Fruit fly (Drosophila melanogaster) whole organism, embryonic: Measurements from ENCODE around the gene meigo.

Experiments
- B-H1 ChIP-seq: fragments of 200-800 bp; sonication (Bioruptor generic); IDR thresholded peaks from 3 replicates; pipeline ENCODE4 v1.3.6; 2022; ENCODE audit warnings: missing biosample characterization, missing genetic modification characterization
- Bdp1 ChIP-seq: fragments of 200-800 bp; sonication (Bioruptor generic); optimal IDR thresholded peaks from 3 replicates; lab custom pipeline; 2016; ENCODE audit warnings: missing biosample characterization, missing genetic modification characterization
- Bgb ChIP-seq: fragments of 200-800 bp; sonication (Bioruptor generic); IDR thresholded peaks from 2 replicates; pipeline ENCODE4 v1.3.6; 2022; ENCODE audit warnings: missing biosample characterization, missing genetic modification characterization; ENCODE audit not compliant: partially characterized antibody
- CG10209 ChIP-seq: fragments of 200-800 bp; sonication (Bioruptor generic); optimal IDR thresholded peaks from 3 replicates; lab custom pipeline; 2017; ENCODE audit warnings: missing biosample characterization, mild to moderate bottlenecking, missing genetic modification characterization, missing genetic modification reagents
- CG10431 ChIP-seq: fragments of 200-800 bp; sonication (Bioruptor generic); optimal IDR thresholded peaks from 3 replicates; lab custom pipeline; 2018; ENCODE audit warnings: missing biosample characterization, mild to moderate bottlenecking, missing genetic modification characterization
- CG10959 ChIP-seq: fragments of 200-800 bp; sonication (Bioruptor generic); IDR thresholded peaks from 2 replicates; pipeline ENCODE4 v1.3.6; 2022; ENCODE audit warnings: missing biosample characterization, missing genetic modification characterization
- CG11247 ChIP-seq: fragments of 200-800 bp; sonication (Bioruptor generic); IDR thresholded peaks from 2 replicates; pipeline ENCODE4 v1.3.6; 2022; ENCODE audit warnings: missing biosample characterization, missing genetic modification characterization
- CG11560 ChIP-seq: fragments of 200-800 bp; sonication (Bioruptor generic); IDR thresholded peaks from 3 replicates; pipeline ENCODE4 v1.3.6; 2022; ENCODE audit warnings: missing biosample characterization, missing genetic modification characterization
- CG12104 ChIP-seq: fragments of 200-800 bp; sonication (Bioruptor generic); optimal IDR thresholded peaks from 3 replicates; lab custom pipeline; 2016; ENCODE audit warnings: missing biosample characterization, missing genetic modification characterization
- CG13424 ChIP-seq: fragments of 200-800 bp; sonication (Bioruptor generic); optimal IDR thresholded peaks from 2 replicates; lab custom pipeline; 2019; ENCODE audit warnings: missing biosample characterization, mild to moderate bottlenecking, missing genetic modification characterization, moderate library complexity
- CG13894 ChIP-seq: fragments of 200-800 bp; sonication (Bioruptor generic); optimal IDR thresholded peaks from 3 replicates; lab custom pipeline; 2018; ENCODE audit warnings: missing biosample characterization, mild to moderate bottlenecking, missing genetic modification characterization, moderate library complexity
- CG17568 ChIP-seq: fragments of 200-800 bp; sonication (Bioruptor generic); optimal IDR thresholded peaks from 2 replicates; lab custom pipeline; 2018; ENCODE audit warnings: missing biosample characterization, mild to moderate bottlenecking, missing genetic modification characterization, moderate library complexity
- CG18476 ChIP-seq: fragments of 200-800 bp; sonication (Bioruptor generic); optimal IDR thresholded peaks from 2 replicates; lab custom pipeline; 2016; ENCODE audit warnings: missing biosample characterization, mild to moderate bottlenecking, missing genetic modification characterization
- CG2199 ChIP-seq: fragments of 200-800 bp; sonication (Bioruptor generic); IDR thresholded peaks from 3 replicates; pipeline ENCODE4 v1.3.6; 2022; ENCODE audit warnings: missing biosample characterization, missing genetic modification characterization
- CG3065 ChIP-seq: fragments of 200-800 bp; sonication (Bioruptor generic); optimal IDR thresholded peaks from 2 replicates; lab custom pipeline; 2016; ENCODE audit warnings: missing biosample characterization, missing genetic modification characterization
- CG32772 ChIP-seq: fragments of 200-800 bp; sonication (Bioruptor generic); IDR thresholded peaks from 2 replicates; pipeline ENCODE4 v1.3.6; 2022; ENCODE audit warnings: missing biosample characterization, missing genetic modification characterization
- CG34422 ChIP-seq: fragments of 200-800 bp; sonication (Bioruptor generic); IDR thresholded peaks from 3 replicates; pipeline ENCODE4 v1.3.6; 2022; ENCODE audit warnings: missing biosample characterization, missing genetic modification characterization
- CG42726 ChIP-seq: fragments of 200-800 bp; sonication (Bioruptor generic); IDR thresholded peaks from 2 replicates; pipeline ENCODE4 v1.3.6; 2022; ENCODE audit warnings: missing biosample characterization, missing genetic modification characterization; ENCODE audit not compliant: partially characterized antibody
- CG4282 ChIP-seq: fragments of 200-800 bp; sonication (Bioruptor generic); optimal IDR thresholded peaks from 2 replicates; lab custom pipeline; 2016; ENCODE audit warnings: missing biosample characterization, missing genetic modification characterization
- CG43689 ChIP-seq: fragments of 200-800 bp; sonication (Bioruptor generic); IDR thresholded peaks from 2 replicates; pipeline ENCODE4 v1.3.6; 2022; ENCODE audit warnings: missing biosample characterization, missing genetic modification characterization
- CG4730 ChIP-seq: fragments of 200-800 bp; sonication (Bioruptor generic); IDR thresholded peaks from 2 replicates; pipeline ENCODE4 v1.3.6; 2022; ENCODE audit warnings: missing biosample characterization, missing genetic modification characterization
- CG5180 ChIP-seq: fragments of 200-800 bp; sonication (Bioruptor generic); optimal IDR thresholded peaks from 3 replicates; lab custom pipeline; 2017; ENCODE audit warnings: missing biosample characterization, missing genetic modification characterization, mild to moderate bottlenecking, moderate library complexity, missing genetic modification reagents
- CG6272 ChIP-seq: fragments of 200-800 bp; sonication (Bioruptor generic); IDR thresholded peaks from 2 replicates; pipeline ENCODE4 v1.3.6; 2022; ENCODE audit warnings: missing biosample characterization, missing genetic modification characterization
- CG7372 ChIP-seq: fragments of 200-800 bp; sonication (Bioruptor generic); IDR thresholded peaks from 2 replicates; pipeline ENCODE4 v1.3.6; 2022; ENCODE audit warnings: missing biosample characterization, missing genetic modification characterization
- CG8359 ChIP-seq: fragments of 200-800 bp; sonication (Bioruptor generic); optimal IDR thresholded peaks from 2 replicates; lab custom pipeline; 2017; ENCODE audit warnings: missing biosample characterization, mild to moderate bottlenecking, missing genetic modification characterization, borderline replicate concordance
- CG8478 ChIP-seq: fragments of >200 bp; optimal IDR thresholded peaks from 2 replicates; lab custom pipeline; 2018
- CG9727 ChIP-seq: fragments of 200-800 bp; sonication (Bioruptor generic); optimal IDR thresholded peaks from 3 replicates; lab custom pipeline; 2017; ENCODE audit warnings: missing biosample characterization, mild to moderate bottlenecking, missing genetic modification characterization
- CrebB ChIP-seq: fragments of 200-800 bp; sonication (Bioruptor generic); optimal IDR thresholded peaks from 3 replicates; lab custom pipeline; 2018; ENCODE audit warnings: missing biosample characterization, mild to moderate bottlenecking, missing genetic modification characterization
- Dip2 ChIP-seq: fragments of 200-800 bp; sonication (Bioruptor generic); IDR thresholded peaks from 2 replicates; pipeline ENCODE4 v1.3.6; 2022; ENCODE audit warnings: missing biosample characterization, missing genetic modification characterization
- Dref ChIP-seq: fragments of 200-800 bp; sonication (Bioruptor generic); IDR thresholded peaks from 2 replicates; pipeline ENCODE4 v1.3.6; 2022; ENCODE audit warnings: missing biosample characterization, missing genetic modification characterization
- Fer2 ChIP-seq: fragments of 200-800 bp; sonication (Bioruptor generic); optimal IDR thresholded peaks from 2 replicates; lab custom pipeline; 2018; ENCODE audit warnings: missing biosample characterization, mild to moderate bottlenecking, missing genetic modification characterization, moderate library complexity
- HHEX ChIP-seq: fragments of 200-800 bp; sonication (Bioruptor generic); optimal IDR thresholded peaks from 3 replicates; lab custom pipeline; 2017; ENCODE audit warnings: missing biosample characterization, mild to moderate bottlenecking, missing genetic modification characterization, missing genetic modification reagents
- Kr ChIP-seq: fragments of 200-800 bp; sonication (Bioruptor generic); optimal IDR thresholded peaks from 2 replicates; lab custom pipeline; 2017; ENCODE audit warnings: missing biosample characterization, mild to moderate bottlenecking, missing genetic modification characterization
- Lim3 ChIP-seq: fragments of 200-800 bp; sonication (Bioruptor generic); IDR thresholded peaks from 2 replicates; pipeline ENCODE4 v1.3.6; 2022; ENCODE audit warnings: missing biosample characterization, missing genetic modification characterization
- NC2α ChIP-seq: fragments of 200-800 bp; sonication (Bioruptor generic); optimal IDR thresholded peaks from 2 replicates; lab custom pipeline; 2016; ENCODE audit warnings: missing biosample characterization, missing genetic modification characterization
- Oaz ChIP-seq: fragments of 200-800 bp; sonication (Bioruptor generic); IDR thresholded peaks from 2 replicates; pipeline ENCODE4 v1.3.6; 2022; ENCODE audit warnings: missing biosample characterization, missing genetic modification characterization
- Poxn ChIP-seq: fragments of 200-800 bp; sonication (Bioruptor generic); IDR thresholded peaks from 2 replicates; pipeline ENCODE4 v1.3.6; 2022; ENCODE audit warnings: missing biosample characterization, missing genetic modification characterization
- Xbp1 ChIP-seq: fragments of 200-800 bp; sonication (Bioruptor generic); optimal IDR thresholded peaks from 3 replicates; lab custom pipeline; 2016; ENCODE audit warnings: missing biosample characterization, mild to moderate bottlenecking, missing genetic modification characterization
- az2 ChIP-seq: fragments of 200-800 bp; sonication (Bioruptor generic); optimal IDR thresholded peaks from 3 replicates; lab custom pipeline; 2016; ENCODE audit warnings: missing biosample characterization, missing genetic modification characterization
- cas ChIP-seq: fragments of 200-800 bp; sonication (Bioruptor generic); IDR thresholded peaks from 2 replicates; pipeline ENCODE4 v1.3.6; 2022; ENCODE audit warnings: missing biosample characterization, missing genetic modification characterization
- crc ChIP-seq: fragments of 200-800 bp; sonication (Bioruptor generic); optimal IDR thresholded peaks from 2 replicates; lab custom pipeline; 2016; ENCODE audit warnings: missing biosample characterization, missing genetic modification characterization
- emc ChIP-seq: fragments of 200-800 bp; sonication (Bioruptor generic); optimal IDR thresholded peaks from 2 replicates; lab custom pipeline; 2016; ENCODE audit warnings: missing biosample characterization, missing genetic modification characterization
- fu2 ChIP-seq: fragments of 200-800 bp; sonication (Bioruptor generic); optimal IDR thresholded peaks from 2 replicates; lab custom pipeline; 2016; ENCODE audit warnings: missing biosample characterization, missing genetic modification characterization
- gcm ChIP-seq: fragments of 200-800 bp; sonication (Bioruptor generic); optimal IDR thresholded peaks from 2 replicates; lab custom pipeline; 2019; ENCODE audit warnings: missing biosample characterization, mild to moderate bottlenecking, missing genetic modification characterization, moderate library complexity
- kah ChIP-seq: fragments of 200-800 bp; sonication (Bioruptor generic); optimal IDR thresholded peaks from 2 replicates; lab custom pipeline; 2018; ENCODE audit warnings: missing biosample characterization, mild to moderate bottlenecking, missing genetic modification characterization
- pan ChIP-seq, 4 experiments: fragments of >200 bp in 3 of 4; fragments of 200-800 bp in 1 of 4; sonication (Bioruptor generic) in 1 of 4; optimal IDR thresholded peaks in 3 of 4; IDR thresholded peaks in 1 of 4; 2 replicates each; pipeline versions ENCODE4 v1.3.6 to Lab custom; 2017 to 2022; ENCODE audit warnings: missing biosample characterization in 2 of 4, missing genetic modification characterization in 2 of 4, mixed read lengths in 1 of 4
- sr ChIP-seq: fragments of 200-800 bp; sonication (Bioruptor generic); IDR thresholded peaks from 3 replicates; pipeline ENCODE4 v1.3.6; 2022; ENCODE audit warnings: missing biosample characterization, missing genetic modification characterization
- tin ChIP-seq: fragments of 200-800 bp; sonication (Bioruptor generic); optimal IDR thresholded peaks from 3 replicates; lab custom pipeline; 2016; ENCODE audit warnings: missing biosample characterization, missing genetic modification characterization
- usp ChIP-seq: fragments of >200 bp; optimal IDR thresholded peaks from 2 replicates; lab custom pipeline; 2017; ENCODE audit warnings: missing biosample characterization, missing genetic modification characterization

Gene meigo

dm6 chr3R:21184373-21185132, 46.5 kb downstream of the meigo start (continued):
- TF ChIP-seq CG13894 (tag; lab: Kevin White, UChicago) (peak; percentile 57), Poxn (GFP tag; lab: Robert Waterston, UW) (no peak), Kr (GFP tag; lab: Kevin White, UChicago) (no peak), CG32772 (GFP tag; lab: Robert Waterston, UW) (0 out of 2 replicates have a peak, but pooled peaks have one; percentile 38), CG2199 (GFP tag; lab: Robert Waterston, UW) (peak; percentile 95), NC2α (peak; percentile 70), CG8478 (lab: Kevin White, UChicago) (no peak), CG13424 (tag; lab: Kevin White, UChicago) (peak; percentile 81), tin (GFP tag; lab: Kevin White, UChicago) (peak; percentile 78), CG8359 (peak; percentile 54), CG7372 (GFP tag; lab: Robert Waterston, UW) (peak; percentile 66; the same call in 1 of the 2 replicates), CG17568 (GFP tag; lab: Kevin White, UChicago) (peak; percentile 39), Dref (GFP tag; lab: Robert Waterston, UW) (no peak), fu2 (GFP tag; lab: Kevin White, UChicago) (peak; percentile 68), cas (GFP tag; lab: Robert Waterston, UW) (no peak), Bdp1 (GFP tag; lab: Kevin White, UChicago) (peak; percentile 82), CG4282 (GFP tag; lab: Kevin White, UChicago) (no peak), CG11247 (GFP tag; lab: Robert Waterston, UW) (peak; percentile 55; the same call in 1 of the 2 replicates), Xbp1 (GFP tag; lab: Kevin White, UChicago) (peak; percentile 87), az2 (GFP tag; lab: Kevin White, UChicago) (peak; percentile 57), CG4730 (no peak), CG10431 (GFP tag; lab: Kevin White, UChicago) (peak; percentile 79), CG10209 (GFP tag; lab: Kevin White, UChicago) (peak; percentile 65), CG12104 (peak; percentile 66), crc (peak; percentile 29), CG6272 (GFP tag; lab: Robert Waterston, UW) (no peak; the same call in 1 of the 2 replicates), CG18476 (GFP tag; lab: Kevin White, UChicago) (peak; percentile 38), Bgb (peak; percentile 54), CG9727 (GFP tag; lab: Kevin White, UChicago) (peak; percentile 74), CG43689 (GFP tag; lab: Robert Waterston, UW) (no peak), Lim3 (GFP tag; lab: Robert Waterston, UW) (no peak), gcm (peak; percentile 25), HHEX (GFP tag; lab: Kevin White, UChicago) (peak; percentile 73), Dip2 (no peak), kah (GFP tag; lab: Kevin White, UChicago) (peak; percentile 18), pan (optimal IDR thresholded peaks at IDR 0.05; lab: Kevin White, UChicago) (no peak), pan (GFP tag; optimal IDR thresholded peaks at IDR 0.05 in 1 of 2, IDR thresholded peaks at IDR 0.05 in 1 of 2) (peak in 1 of 2 experiments; percentile 81), CG34422 (GFP tag; lab: Robert Waterston, UW) (peak; percentile 80), CrebB (tag; lab: Kevin White, UChicago) (peak; percentile 51), CG11560 (tag; lab: Robert Waterston, UW) (no peak; the same call in 2 of the 3 replicates), sr (GFP tag; lab: Robert Waterston, UW) (0 out of 3 replicates have a peak, but pooled peaks have one; percentile 43), CG5180 (GFP tag; lab: Kevin White, UChicago) (peak; percentile 59), CG10959 (GFP tag; lab: Robert Waterston, UW) (peak; percentile 69), CG3065 (GFP tag; lab: Kevin White, UChicago) (peak; percentile 80), Fer2 (peak; percentile 28), usp (GFP tag; lab: Kevin White, UChicago) (no peak), CG42726 (GFP tag; lab: Robert Waterston, UW) (peak; percentile 60; the same call in 1 of the 2 replicates), B-H1 (GFP tag; lab: Robert Waterston, UW) (no peak), emc (peak; percentile 71), Oaz (GFP tag; lab: Robert Waterston, UW) (peak; percentile 64)
